Worm (Caenorhabditis elegans) whole organism, early embryonic: ENCODE results near the gene C26B9.5.

Source experiments
- B0310.2 ChIP-seq: sonication (generic microtip); optimal IDR thresholded peaks from 2 replicates; lab custom pipeline; 2016; ENCODE audit warnings: mild to moderate bottlenecking, missing genetic modification characterization, missing compliant biosample characterization
- aly-1 ChIP-seq: sonication (generic microtip); optimal IDR thresholded peaks from 2 replicates; lab custom pipeline; 2016; ENCODE audit warnings: missing genetic modification characterization, missing compliant biosample characterization
- ama-1 ChIP-seq: fragments of 150-350 bp; optimal IDR thresholded peaks from 2 replicates; lab custom pipeline; 2014
- ets-7 ChIP-seq: sonication (generic microtip); optimal IDR thresholded peaks from 2 replicates; lab custom pipeline; 2016; ENCODE audit warnings: missing genotype, missing genetic modification characterization, missing compliant biosample characterization
- flt-1 ChIP-seq: fragments of 200-800 bp; sonication (Bioruptor generic); IDR thresholded peaks from 2 replicates; pipeline ENCODE4 v1.3.6; 2022; ENCODE audit warnings: missing genetic modification characterization, missing compliant biosample characterization
- hmbx-1 ChIP-seq: sonication (generic microtip); optimal IDR thresholded peaks from 2 replicates; lab custom pipeline; 2016; ENCODE audit warnings: mild to moderate bottlenecking, missing genetic modification characterization, missing compliant biosample characterization
- hmg-4 ChIP-seq: fragments of 200-800 bp; sonication (Bioruptor generic); optimal IDR thresholded peaks from 2 replicates; lab custom pipeline; 2018; ENCODE audit warnings: mild to moderate bottlenecking, missing genetic modification characterization, missing compliant biosample characterization
- pes-1 ChIP-seq: fragments of 200-800 bp; sonication (Bioruptor generic); IDR thresholded peaks from 2 replicates; pipeline ENCODE4 v1.3.6; 2022; ENCODE audit warnings: missing genetic modification reagents, missing genetic modification characterization, missing compliant biosample characterization
- scrt-1 ChIP-seq: fragments of 200-800 bp; sonication (Bioruptor generic); IDR thresholded peaks from 2 replicates; pipeline ENCODE4 v1.3.6; 2022; ENCODE audit warnings: missing genetic modification characterization, missing compliant biosample characterization
- tbx-11 ChIP-seq: fragments of 200-800 bp; sonication (Bioruptor generic); IDR thresholded peaks from 2 replicates; pipeline ENCODE4 v1.3.6; 2022; ENCODE audit warnings: missing genetic modification characterization, missing compliant biosample characterization
- tbx-37 ChIP-seq: fragments of 200-800 bp; sonication (Bioruptor generic); conservative IDR thresholded peaks from 2 replicates; pipeline ENCODE4 v1.3.6; 2022; ENCODE audit warnings: missing genetic modification reagents, missing genetic modification characterization, missing compliant biosample characterization
- tra-4 ChIP-seq: sonication (generic microtip); optimal IDR thresholded peaks from 2 replicates; lab custom pipeline; 2017; ENCODE audit warnings: missing genetic modification characterization, missing compliant biosample characterization

ce11 chrX:5335368-5335767 lies 6.1 kb downstream of the C26B9.5 start, which contains the start of gene C26B9.6:
- no peak for TF ChIP-seq ama-1 (lab: Kevin White, UChicago)
- no peak for TF ChIP-seq hmg-4
- TF ChIP-seq flt-1 (GFP tag; lab: Robert Waterston, UW): no peak
- no peak for TF ChIP-seq tbx-11 (GFP tag; lab: Robert Waterston, UW)
- no peak for TF ChIP-seq ets-7 (tag; lab: Kevin White, UChicago)
- no peak for TF ChIP-seq pes-1 (GFP tag; lab: Robert Waterston, UW)
- TF ChIP-seq scrt-1 (GFP tag; lab: Robert Waterston, UW): no peak
- no peak for TF ChIP-seq tbx-37 (GFP tag; lab: Robert Waterston, UW)
- no peak for TF ChIP-seq B0310.2 (tag; lab: Kevin White, UChicago)
- TF ChIP-seq hmbx-1 (tag; lab: Kevin White, UChicago): no peak
- no peak for TF ChIP-seq tra-4
- no peak for TF ChIP-seq aly-1
